Worm (Caenorhabditis elegans) whole organism, L2 larva: ENCODE measurements around the gene Y37E11AL.12.

Experiments used
- ama-1 ChIP-seq: fragments of 150-350 bp; optimal IDR thresholded peaks from 2 replicates; lab custom pipeline; 2018; ENCODE audit warnings: inconsistent platforms
- dmd-4 ChIP-seq: sonication (generic microtip); optimal IDR thresholded peaks from 2 replicates; lab custom pipeline; 2017; ENCODE audit warnings: missing biosample characterization, missing genetic modification characterization
- lin-11 ChIP-seq: fragments of 150-350 bp; sonication (generic microtip); optimal IDR thresholded peaks from 2 replicates; lab custom pipeline; 2014; ENCODE audit warnings: missing biosample characterization, missing genetic modification characterization, inconsistent platforms, mixed read lengths
- lsy-2 ChIP-seq, 2 experiments: fragments of 150-350 bp in 1 of 2; sonication (generic microtip) in 1 of 2; optimal IDR thresholded peaks; 2 replicates each; lab custom pipeline; 2014 to 2017; ENCODE audit warnings: missing biosample characterization in 2 of 2, missing genetic modification characterization in 2 of 2
- mbf-1 ChIP-seq: sonication (generic microtip); optimal IDR thresholded peaks from 2 replicates; lab custom pipeline; 2017; ENCODE audit warnings: missing biosample characterization, missing genetic modification characterization
- mdl-1 ChIP-seq, 2 experiments: fragments of 150-350 bp in 1 of 2; sonication (generic microtip) in 1 of 2; optimal IDR thresholded peaks; 2 replicates each; lab custom pipeline; 2017; ENCODE audit warnings: missing biosample characterization in 2 of 2, missing genetic modification characterization in 2 of 2
- nhr-11 ChIP-seq: fragments of 150-350 bp; optimal IDR thresholded peaks from 2 replicates; lab custom pipeline; 2014; ENCODE audit warnings: missing biosample characterization, missing genetic modification characterization
- nhr-237 ChIP-seq: fragments of 150-350 bp; optimal IDR thresholded peaks from 2 replicates; lab custom pipeline; 2014; ENCODE audit warnings: missing biosample characterization, missing genetic modification characterization
- skn-1 ChIP-seq: sonication (generic microtip); optimal IDR thresholded peaks from 2 replicates; lab custom pipeline; 2017; ENCODE audit warnings: missing biosample characterization, missing genetic modification characterization
- snpc-4 ChIP-seq: fragments of 150-350 bp; optimal IDR thresholded peaks from 2 replicates; lab custom pipeline; 2014; ENCODE audit warnings: missing biosample characterization, missing genetic modification characterization
- unc-39 ChIP-seq: fragments of 150-350 bp; optimal IDR thresholded peaks from 2 replicates; lab custom pipeline; 2014; ENCODE audit warnings: missing biosample characterization, missing genetic modification characterization
- unc-62 ChIP-seq: fragments of 150-350 bp; optimal IDR thresholded peaks from 2 replicates; lab custom pipeline; 2014; ENCODE audit warnings: missing biosample characterization, missing genetic modification reagents, missing genetic modification characterization
- ztf-11 ChIP-seq: sonication (generic microtip); optimal IDR thresholded peaks from 2 replicates; lab custom pipeline; 2017; ENCODE audit warnings: missing biosample characterization, missing genetic modification characterization
- ztf-4 ChIP-seq: fragments of 150-350 bp; optimal IDR thresholded peaks from 2 replicates; lab custom pipeline; 2014; ENCODE audit warnings: missing biosample characterization, missing genetic modification characterization

DNA sequence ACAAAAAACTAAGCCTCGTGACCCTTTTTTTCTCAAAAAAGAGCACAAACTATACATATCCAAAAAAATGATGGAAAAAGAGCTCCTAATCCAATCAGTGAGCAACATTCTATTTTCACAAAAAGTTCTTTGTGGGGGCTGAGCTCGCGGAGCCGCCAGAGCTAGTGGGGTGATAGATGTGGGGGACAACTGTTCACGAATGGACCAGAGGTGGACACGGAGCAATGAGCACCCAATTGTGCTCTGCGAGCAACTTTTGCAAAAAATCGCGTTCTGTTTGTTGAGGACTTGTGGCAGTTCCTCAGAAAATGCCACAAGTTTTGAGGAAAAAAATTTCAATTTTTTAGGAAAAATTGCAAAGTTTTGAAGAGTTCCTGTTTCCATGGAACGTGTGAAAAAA, 47.0 kb downstream of the Y37E11AL.12 start:
- TF ChIP-seq nhr-237 (tag; lab: Kevin White, UChicago): no peak
- TF ChIP-seq mdl-1 (tag; optimal IDR thresholded peaks at IDR 0.05; lab: Kevin White, UChicago): no peak
- TF ChIP-seq unc-62 (GFP tag; lab: Kevin White, UChicago): no peak
- TF ChIP-seq dmd-4 (tag; lab: Kevin White, UChicago): no peak
- no peak for TF ChIP-seq ztf-11 (tag; lab: Kevin White, UChicago)
- TF ChIP-seq ztf-4 (tag; lab: Kevin White, UChicago): no peak
- TF ChIP-seq unc-39: no peak
- no peak for TF ChIP-seq nhr-11 (tag; lab: Kevin White, UChicago)
- no peak for TF ChIP-seq ama-1 (lab: Kevin White, UChicago)
- TF ChIP-seq lin-11: no peak
- TF ChIP-seq skn-1: no peak
- no peak for TF ChIP-seq mbf-1 (tag; lab: Kevin White, UChicago)
- TF ChIP-seq lsy-2 (tag; optimal IDR thresholded peaks at IDR 0.05; lab: Kevin White, UChicago): no peak
- no peak for TF ChIP-seq snpc-4 (tag; lab: Kevin White, UChicago)
